4 worm cellular contexts compared by ENCODE assay signal in the genomic region with DNA sequence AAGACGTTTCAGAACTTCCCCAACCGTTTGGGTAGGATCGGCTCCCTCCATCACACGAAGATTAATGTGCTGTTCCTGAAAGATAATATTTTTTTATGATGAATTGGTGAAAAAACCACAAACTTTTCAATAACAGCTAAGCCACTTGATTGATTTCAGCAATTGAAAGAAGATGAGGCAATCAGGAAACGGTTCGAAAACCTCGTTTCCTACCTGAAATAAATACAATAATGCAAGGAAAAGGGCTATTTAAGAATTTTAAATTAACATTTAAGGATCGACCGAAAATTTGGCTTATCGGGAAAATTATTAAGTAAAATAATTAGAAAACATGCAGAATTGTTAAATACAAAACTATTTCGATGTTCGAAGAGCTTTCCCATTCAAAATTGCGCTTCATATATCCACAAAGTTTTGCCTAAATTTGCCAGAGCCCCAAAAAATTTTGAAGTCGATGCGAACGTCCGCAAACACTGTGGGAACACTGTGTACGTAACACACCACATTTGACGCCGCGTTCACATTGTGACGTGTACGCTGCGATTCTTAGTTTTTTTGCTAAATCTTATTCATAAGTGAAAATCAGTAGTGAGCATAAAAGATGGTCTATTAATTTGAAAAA.
A peak's percentile ranks its signal among the peaks of the same experiment; 100 is the strongest.
TF ChIP-seq lines count a peak whose summit lies in the region.

A gene (minus strand): TSS at position 51 of the 622 bp plus-strand sequence.

TF ChIP-seq in whole organism, L1 larva, 84 proteins besides CTCF, POLR2A, EP300 and RAD21 (continues in another document):
- TF ChIP-seq snu-23 (GFP tag; optimal IDR thresholded peaks at IDR 0.05; lab: Kevin White, UChicago) (no peak), irx-1 (tag; optimal IDR thresholded peaks at IDR 0.05; lab: Kevin White, UChicago) (no peak), xbp-1 (tag; optimal IDR thresholded peaks at IDR 0.05; lab: Kevin White, UChicago) (no peak), nhr-47 (tag; optimal IDR thresholded peaks at IDR 0.05; lab: Kevin White, UChicago) (no peak), C16A3.4 (tag; optimal IDR thresholded peaks at IDR 0.05; lab: Kevin White, UChicago) (no peak), vab-15 (tag; optimal IDR thresholded peaks at IDR 0.05; lab: Kevin White, UChicago) (no peak), unc-30 (tag; optimal IDR thresholded peaks at IDR 0.05; lab: Kevin White, UChicago) (no peak), unc-62 (GFP tag; optimal IDR thresholded peaks at IDR 0.05; lab: Kevin White, UChicago) (no peak), ces-1 (GFP tag; optimal IDR thresholded peaks at IDR 0.05; lab: Kevin White, UChicago) (no peak), egl-27 (tag; optimal IDR thresholded peaks at IDR 0.05; lab: Kevin White, UChicago) (no peak), lin-14 (GFP tag; optimal IDR thresholded peaks at IDR 0.05; lab: Kevin White, UChicago) (peak; percentile 50), dpl-1 (GFP tag; optimal IDR thresholded peaks at IDR 0.05; lab: Kevin White, UChicago) (peak in 1 of 3 experiments; percentile 13), efl-1 (optimal IDR thresholded peaks at IDR 0.05; lab: Kevin White, UChicago) (no peak), efl-1 (GFP tag; optimal IDR thresholded peaks at IDR 0.05 in 1 of 2; lab: Kevin White, UChicago) (peak in 1 of 2 experiments; percentile 84), aha-1 (tag; optimal IDR thresholded peaks at IDR 0.05; lab: Kevin White, UChicago) (no peak), ztf-11 (tag; optimal IDR thresholded peaks at IDR 0.05; lab: Kevin White, UChicago) (no peak), mep-1 (tag; optimal IDR thresholded peaks at IDR 0.05; lab: Kevin White, UChicago) (peak; percentile 12), elt-3 (tag; optimal IDR thresholded peaks at IDR 0.05; lab: Kevin White, UChicago) (no peak), mef-2 (tag; optimal IDR thresholded peaks at IDR 0.05; lab: Kevin White, UChicago) (no peak), ztf-4 (tag; optimal IDR thresholded peaks at IDR 0.05; lab: Kevin White, UChicago) (no peak), elt-2 (tag; optimal IDR thresholded peaks at IDR 0.05; lab: Kevin White, UChicago) (no peak), nhr-84 (tag; optimal IDR thresholded peaks at IDR 0.05; lab: Kevin White, UChicago) (no peak)

TF ChIP-seq in whole organism, L2 larva, 48 proteins besides CTCF, POLR2A, EP300 and RAD21:
- no peak for TF ChIP-seq aly-2 (tag; optimal IDR thresholded peaks at IDR 0.05; lab: Kevin White, UChicago)
- TF ChIP-seq blmp-1 (tag; optimal IDR thresholded peaks at IDR 0.05; lab: Kevin White, UChicago; ENCODE audit: insufficient read depth): no peak
- TF ChIP-seq Y55F3AM.14 (GFP tag; optimal IDR thresholded peaks at IDR 0.05; lab: Kevin White, UChicago): no peak
- no peak for TF ChIP-seq sma-9 (GFP tag; optimal IDR thresholded peaks at IDR 0.05; lab: Kevin White, UChicago)
- no peak for TF ChIP-seq sma-9 (tag; optimal IDR thresholded peaks at IDR 0.05; lab: Kevin White, UChicago)
- no peak for TF ChIP-seq sem-4 (tag; optimal IDR thresholded peaks at IDR 0.05; lab: Kevin White, UChicago)
- TF ChIP-seq nhr-23 (tag; optimal IDR thresholded peaks at IDR 0.05; lab: Kevin White, UChicago): no peak
- peak; percentile 21 for TF ChIP-seq unc-55 (GFP tag; optimal IDR thresholded peaks at IDR 0.05; lab: Kevin White, UChicago)
- TF ChIP-seq ZK546.5 (tag; optimal IDR thresholded peaks at IDR 0.05; lab: Kevin White, UChicago): no peak
- peak; percentile 6 for TF ChIP-seq crh-2 (tag; optimal IDR thresholded peaks at IDR 0.05; lab: Kevin White, UChicago)

TF ChIP-seq in whole organism, L3 larva, 47 proteins besides CTCF, POLR2A, EP300 and RAD21:
- TF ChIP-seq pha-4 (tag; optimal IDR thresholded peaks at IDR 0.05; lab: Kevin White, UChicago): no peak
- TF ChIP-seq hmg-11 (tag; optimal IDR thresholded peaks at IDR 0.05; lab: Kevin White, UChicago): peak; percentile 31

TF ChIP-seq in whole organism, L4 larva, 104 proteins besides CTCF, POLR2A, EP300 and RAD21:
- TF ChIP-seq daf-8 (GFP tag; IDR thresholded peaks at IDR 0.05; lab: Robert Waterston, UW): no peak
- no peak for TF ChIP-seq T26A8.4 (GFP tag; IDR thresholded peaks at IDR 0.05; lab: Robert Waterston, UW)
- TF ChIP-seq nhr-237 (tag; optimal IDR thresholded peaks at IDR 0.05; lab: Kevin White, UChicago): no peak
- no peak for TF ChIP-seq nhr-48 (tag; optimal IDR thresholded peaks at IDR 0.05; lab: Kevin White, UChicago)
- peak; percentile 82 for TF ChIP-seq aha-1 (tag; lab: Kevin White, UChicago)
- TF ChIP-seq F37D6.2 (tag; optimal IDR thresholded peaks at IDR 0.05; lab: Kevin White, UChicago): no peak
- TF ChIP-seq zip-2 (tag; optimal IDR thresholded peaks at IDR 0.05; lab: Kevin White, UChicago): no peak
- TF ChIP-seq unc-62 (GFP tag; optimal IDR thresholded peaks at IDR 0.05 in 1 of 2; lab: Kevin White, UChicago): no peak
- TF ChIP-seq unc-62 (tag; optimal IDR thresholded peaks at IDR 0.05; lab: Kevin White, UChicago): no peak
- no peak for TF ChIP-seq ama-1 (optimal IDR thresholded peaks at IDR 0.05; lab: Kevin White, UChicago)
- no peak for TF ChIP-seq ctbp-1 (GFP tag; IDR thresholded peaks at IDR 0.05; lab: Robert Waterston, UW)
- no peak for TF ChIP-seq mdl-1 (tag; optimal IDR thresholded peaks at IDR 0.05; lab: Kevin White, UChicago)
- TF ChIP-seq F10B5.3 (tag; optimal IDR thresholded peaks at IDR 0.05; lab: Kevin White, UChicago): no peak
- no peak for TF ChIP-seq hmg-1.1 (GFP tag; IDR thresholded peaks at IDR 0.05; lab: Robert Waterston, UW)
- no peak for TF ChIP-seq php-3 (GFP tag; IDR thresholded peaks at IDR 0.05; lab: Robert Waterston, UW)
- TF ChIP-seq daf-12 (tag; optimal IDR thresholded peaks at IDR 0.05; lab: Kevin White, UChicago): no peak
- TF ChIP-seq dmd-6 (GFP tag; IDR thresholded peaks at IDR 0.05; lab: Robert Waterston, UW): no peak
- peak; percentile 16 for TF ChIP-seq mes-2 (tag; optimal IDR thresholded peaks at IDR 0.05; lab: Kevin White, UChicago; ENCODE audit: poor library complexity, severe bottlenecking)
- no peak for TF ChIP-seq daf-16 (GFP tag; optimal IDR thresholded peaks at IDR 0.05; lab: Kevin White, UChicago)
- TF ChIP-seq daf-16 (tag; optimal IDR thresholded peaks at IDR 0.05; lab: Kevin White, UChicago): peak; percentile 19
- TF ChIP-seq lin-1 (GFP tag; IDR thresholded peaks at IDR 0.05; lab: Robert Waterston, UW): no peak
- TF ChIP-seq lim-7 (GFP tag; IDR thresholded peaks at IDR 0.05; lab: Robert Waterston, UW): no peak
- no peak for TF ChIP-seq pha-4 (GFP tag; IDR thresholded peaks at IDR 0.05; lab: Robert Waterston, UW)
- no peak for TF ChIP-seq pha-4 (tag; optimal IDR thresholded peaks at IDR 0.05; lab: Kevin White, UChicago)
